Worm (Caenorhabditis elegans) whole organism, late embryonic: ENCODE data around the gene Y57G7A.2.

Source experiments
- K02D7.2 ChIP-seq: sonication (generic microtip); optimal IDR thresholded peaks from 2 replicates; lab custom pipeline; 2017; ENCODE audit warnings: mild to moderate bottlenecking, missing genetic modification characterization, missing compliant biosample characterization
- ahr-1 ChIP-seq: sonication (generic microtip); optimal IDR thresholded peaks from 2 replicates; lab custom pipeline; 2016; ENCODE audit warnings: missing genetic modification characterization, missing compliant biosample characterization
- ama-1 ChIP-seq: fragments of 150-350 bp; optimal IDR thresholded peaks from 2 replicates; lab custom pipeline; 2014
- ceh-14 ChIP-seq: sonication (generic microtip); optimal IDR thresholded peaks from 2 replicates; lab custom pipeline; 2016; ENCODE audit warnings: missing genotype, missing genetic modification characterization, missing compliant biosample characterization
- ceh-2 ChIP-seq: sonication (generic microtip); optimal IDR thresholded peaks from 2 replicates; lab custom pipeline; 2016; ENCODE audit warnings: missing genotype, missing genetic modification characterization, missing compliant biosample characterization
- ceh-22 ChIP-seq: sonication (generic microtip); optimal IDR thresholded peaks from 2 replicates; lab custom pipeline; 2017; ENCODE audit warnings: missing biosample characterization, missing genetic modification characterization
- ceh-24 ChIP-seq: sonication (generic microtip); optimal IDR thresholded peaks from 2 replicates; lab custom pipeline; 2016; ENCODE audit warnings: mild to moderate bottlenecking, missing genetic modification characterization, missing compliant biosample characterization
- ceh-45 ChIP-seq: fragments of 200-800 bp; sonication (Bioruptor generic); IDR thresholded peaks from 2 replicates; pipeline ENCODE4 v1.3.6; 2022; ENCODE audit warnings: missing genetic modification reagents, missing genetic modification characterization, missing compliant biosample characterization
- che-1 ChIP-seq: sonication (generic microtip); optimal IDR thresholded peaks from 2 replicates; lab custom pipeline; 2016; ENCODE audit warnings: mild to moderate bottlenecking, missing genetic modification characterization, missing compliant biosample characterization
- dmd-4 ChIP-seq: sonication (generic microtip); optimal IDR thresholded peaks from 2 replicates; lab custom pipeline; 2016; ENCODE audit warnings: borderline replicate concordance, missing genetic modification characterization, missing compliant biosample characterization
- dve-1 ChIP-seq: sonication (generic microtip); optimal IDR thresholded peaks from 2 replicates; lab custom pipeline; 2017; ENCODE audit warnings: antibody characterized with exemption, mild to moderate bottlenecking, missing genetic modification characterization, missing compliant biosample characterization
- elt-4 ChIP-seq: sonication (generic microtip); optimal IDR thresholded peaks from 2 replicates; lab custom pipeline; 2016; ENCODE audit warnings: missing genetic modification characterization, missing compliant biosample characterization
- eyg-1 ChIP-seq: sonication (generic microtip); optimal IDR thresholded peaks from 2 replicates; lab custom pipeline; 2016; ENCODE audit warnings: missing genotype, missing genetic modification characterization, missing compliant biosample characterization
- fax-1 ChIP-seq: sonication (generic microtip); optimal IDR thresholded peaks from 2 replicates; lab custom pipeline; 2016; ENCODE audit warnings: missing genotype, missing genetic modification characterization, missing compliant biosample characterization
- fkh-10 ChIP-seq: fragments of 150-350 bp; optimal IDR thresholded peaks from 2 replicates; lab custom pipeline; 2014; ENCODE audit warnings: missing biosample characterization, missing genetic modification reagents, missing genetic modification characterization
- fkh-6 ChIP-seq: sonication (generic microtip); optimal IDR thresholded peaks from 2 replicates; lab custom pipeline; 2016; ENCODE audit warnings: missing genetic modification characterization, missing compliant biosample characterization
- hlh-15 ChIP-seq: sonication (generic microtip); optimal IDR thresholded peaks from 2 replicates; lab custom pipeline; 2016; ENCODE audit warnings: missing genetic modification characterization, missing compliant biosample characterization
- hlh-30 ChIP-seq: sonication (generic microtip); optimal IDR thresholded peaks from 2 replicates; lab custom pipeline; 2017; ENCODE audit warnings: antibody characterized with exemption, missing genetic modification characterization, missing compliant biosample characterization; ENCODE audit not compliant: insufficient read depth
- lim-6 ChIP-seq: sonication (generic microtip); optimal IDR thresholded peaks from 2 replicates; lab custom pipeline; 2016; ENCODE audit warnings: missing genetic modification characterization, missing compliant biosample characterization
- lin-11 ChIP-seq: fragments of 200-800 bp; sonication (Bioruptor generic); optimal IDR thresholded peaks from 2 replicates; lab custom pipeline; 2018; ENCODE audit warnings: mild to moderate bottlenecking, missing genetic modification characterization, missing compliant biosample characterization
- mec-3 ChIP-seq: sonication (generic microtip); optimal IDR thresholded peaks from 2 replicates; lab custom pipeline; 2016; ENCODE audit warnings: borderline replicate concordance, missing genetic modification characterization, missing compliant biosample characterization
- odd-2 ChIP-seq: sonication (generic microtip); optimal IDR thresholded peaks from 2 replicates; lab custom pipeline; 2017; ENCODE audit warnings: antibody characterized with exemption, mild to moderate bottlenecking, missing genetic modification characterization, missing compliant biosample characterization
- pat-9 ChIP-seq: fragments of 200-800 bp; sonication (Bioruptor generic); optimal IDR thresholded peaks from 2 replicates; lab custom pipeline; 2018; ENCODE audit warnings: mild to moderate bottlenecking, missing genetic modification characterization, moderate library complexity, missing compliant biosample characterization
- pha-4 ChIP-seq: fragments of 150-350 bp; optimal IDR thresholded peaks from 2 replicates; lab custom pipeline; 2018; ENCODE audit warnings: missing biosample characterization, missing genetic modification reagents, missing genetic modification characterization
- pqm-1 ChIP-seq: sonication (generic microtip); optimal IDR thresholded peaks from 2 replicates; lab custom pipeline; 2016; ENCODE audit warnings: missing genetic modification characterization, missing compliant biosample characterization
- rnt-1 ChIP-seq: sonication (generic microtip); optimal IDR thresholded peaks from 2 replicates; lab custom pipeline; 2016; ENCODE audit warnings: missing genetic modification characterization, missing compliant biosample characterization
- sdc-2 ChIP-seq: sonication (generic microtip); optimal IDR thresholded peaks from 2 replicates; lab custom pipeline; 2016; ENCODE audit warnings: missing genotype, missing genetic modification characterization, missing compliant biosample characterization
- sox-2 ChIP-seq: fragments of 200-800 bp; sonication (Bioruptor generic); IDR thresholded peaks from 2 replicates; pipeline ENCODE4 v1.3.6; 2022; ENCODE audit warnings: missing genetic modification reagents, missing genetic modification characterization, missing compliant biosample characterization
- sox-4 ChIP-seq: sonication (generic microtip); optimal IDR thresholded peaks from 2 replicates; lab custom pipeline; 2017; ENCODE audit warnings: mild to moderate bottlenecking, missing genetic modification characterization, inconsistent platforms, missing compliant biosample characterization
- syd-9 ChIP-seq: sonication (generic microtip); optimal IDR thresholded peaks from 2 replicates; lab custom pipeline; 2016; ENCODE audit warnings: mild to moderate bottlenecking, missing genetic modification characterization, moderate library complexity, missing compliant biosample characterization
- tbx-2 ChIP-seq: sonication (generic microtip); optimal IDR thresholded peaks from 2 replicates; lab custom pipeline; 2016; ENCODE audit warnings: missing genetic modification characterization, missing compliant biosample characterization
- tbx-7 ChIP-seq: sonication (generic microtip); optimal IDR thresholded peaks from 2 replicates; lab custom pipeline; 2016; ENCODE audit warnings: missing genotype, missing genetic modification characterization, missing compliant biosample characterization
- ttx-3 ChIP-seq: sonication (generic microtip); optimal IDR thresholded peaks from 2 replicates; lab custom pipeline; 2016; ENCODE audit warnings: missing genetic modification reagents, missing genetic modification characterization, missing compliant biosample characterization
- unc-42 ChIP-seq: sonication (generic microtip); optimal IDR thresholded peaks from 2 replicates; lab custom pipeline; 2016; ENCODE audit warnings: missing genotype, missing genetic modification characterization, missing compliant biosample characterization
- unc-86 ChIP-seq: sonication (generic microtip); optimal IDR thresholded peaks from 2 replicates; lab custom pipeline; 2016; ENCODE audit warnings: missing genetic modification characterization, missing compliant biosample characterization

Y57G7A.2 gene

DNA sequence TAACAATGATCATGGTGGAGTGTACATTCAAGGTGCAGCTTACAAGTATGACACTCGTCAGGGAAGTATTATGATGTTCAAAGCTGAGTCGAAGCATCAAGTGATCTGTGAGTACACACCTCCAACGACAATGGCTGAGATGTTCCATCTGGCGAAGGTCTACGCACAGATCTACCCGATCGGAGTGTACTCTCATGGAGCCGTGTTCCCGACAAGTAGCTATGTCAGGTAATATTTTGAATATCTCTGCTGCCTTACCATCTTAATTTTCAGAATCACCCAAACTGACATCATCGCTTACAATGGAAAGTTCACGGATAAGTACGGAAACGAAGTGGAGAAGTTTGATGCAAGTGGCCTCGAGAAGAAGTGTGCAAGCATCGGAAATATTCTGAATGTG is 39.1 kb upstream of the Y57G7A.2 start:
- no peak for TF ChIP-seq syd-9 (tag; lab: Kevin White, UChicago)
- TF ChIP-seq tbx-7 (tag; lab: Kevin White, UChicago) = no peak
- no peak for TF ChIP-seq hlh-30 (tag; lab: Kevin White, UChicago)
- TF ChIP-seq hlh-15 (tag; lab: Kevin White, UChicago) = no peak
- no peak for TF ChIP-seq ceh-22
- TF ChIP-seq pha-4 (tag; lab: Kevin White, UChicago) = no peak
- no peak for TF ChIP-seq ttx-3 (tag; lab: Kevin White, UChicago)
- TF ChIP-seq ahr-1 (tag; lab: Kevin White, UChicago) = no peak
- no peak for TF ChIP-seq ama-1
- no peak for TF ChIP-seq rnt-1 (tag; lab: Kevin White, UChicago)
- no peak for TF ChIP-seq lim-6 (tag; lab: Kevin White, UChicago)
- no peak for TF ChIP-seq ceh-2 (tag; lab: Kevin White, UChicago)
- TF ChIP-seq che-1 (tag; lab: Kevin White, UChicago) = no peak
- no peak for TF ChIP-seq tbx-2 (tag; lab: Kevin White, UChicago)
- TF ChIP-seq ceh-14 (tag; lab: Kevin White, UChicago) = no peak
- no peak for TF ChIP-seq sox-4
- no peak for TF ChIP-seq fkh-10 (GFP tag; lab: Kevin White, UChicago)
- no peak for TF ChIP-seq unc-86

DNA sequence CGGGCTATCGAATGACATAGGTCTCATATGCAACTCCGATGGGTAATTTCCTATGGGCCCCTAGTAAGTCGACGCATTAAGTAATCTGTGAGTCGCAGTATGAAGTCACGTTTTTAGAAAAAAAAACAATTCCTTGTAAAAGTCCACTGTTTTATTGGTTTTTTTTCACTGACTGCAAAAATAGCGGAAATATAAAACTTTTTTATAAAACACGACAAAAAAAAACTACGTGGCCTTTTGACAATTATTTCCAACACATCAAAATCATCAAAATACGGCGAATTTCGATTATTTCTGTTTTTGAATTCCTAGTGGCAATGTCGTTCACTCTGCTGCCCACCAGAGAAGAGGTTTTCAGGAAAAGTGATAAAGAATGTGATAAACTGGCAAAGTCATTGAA is 37.2 kb upstream of the Y57G7A.2 start, which contains the start of gene clpr-2:
Gene clpr-2, plus strand, starts transcription at position 301 of the 400 bp plus-strand sequence.
- TF ChIP-seq dve-1 = no peak
- TF ChIP-seq pqm-1 (tag; lab: Kevin White, UChicago) = no peak
- no peak for TF ChIP-seq odd-2 (tag; lab: Kevin White, UChicago)
- TF ChIP-seq sox-2 (GFP tag; lab: Robert Waterston, UW) = no peak
- TF ChIP-seq K02D7.2 (tag; lab: Kevin White, UChicago) = no peak
- no peak for TF ChIP-seq ceh-14 (tag; lab: Kevin White, UChicago)
- no peak for TF ChIP-seq fax-1 (tag; lab: Kevin White, UChicago)

DNA sequence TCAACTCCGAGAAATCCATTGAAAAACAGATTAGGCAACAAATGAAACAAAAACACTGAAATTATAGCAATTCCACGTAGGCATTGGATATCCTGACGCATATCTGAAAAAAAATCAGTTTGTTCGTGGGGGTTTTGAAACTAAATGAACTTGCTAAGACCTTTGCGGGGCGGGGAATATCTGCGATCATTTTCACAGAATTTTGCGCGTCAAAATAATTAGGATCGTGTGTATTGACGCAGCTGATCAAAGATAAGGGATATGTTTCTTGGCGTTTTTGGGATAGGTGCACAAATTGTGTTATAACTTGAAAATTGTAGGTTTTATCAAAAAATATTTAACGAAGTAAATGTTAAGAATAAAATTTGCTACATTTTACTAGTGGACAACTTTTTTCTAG is 29.1 kb upstream of the Y57G7A.2 start, which contains the start of gene oac-30:
Gene oac-30, minus strand, starts transcription at position 101 of the 400 bp plus-strand sequence.
- TF ChIP-seq tbx-7 (tag; lab: Kevin White, UChicago) = no peak
- TF ChIP-seq ceh-22 = no peak
- TF ChIP-seq unc-42 (tag; lab: Kevin White, UChicago) = no peak
- TF ChIP-seq eyg-1 = no peak
- no peak for TF ChIP-seq ceh-2 (tag; lab: Kevin White, UChicago)
- no peak for TF ChIP-seq sdc-2 (tag; lab: Kevin White, UChicago)
- TF ChIP-seq ceh-14 (tag; lab: Kevin White, UChicago) = no peak
- TF ChIP-seq hlh-30 (tag; lab: Kevin White, UChicago) = no peak
- TF ChIP-seq ceh-45 = no peak
- TF ChIP-seq dve-1 = no peak
- TF ChIP-seq, all 69 proteins: peak for 0

DNA sequence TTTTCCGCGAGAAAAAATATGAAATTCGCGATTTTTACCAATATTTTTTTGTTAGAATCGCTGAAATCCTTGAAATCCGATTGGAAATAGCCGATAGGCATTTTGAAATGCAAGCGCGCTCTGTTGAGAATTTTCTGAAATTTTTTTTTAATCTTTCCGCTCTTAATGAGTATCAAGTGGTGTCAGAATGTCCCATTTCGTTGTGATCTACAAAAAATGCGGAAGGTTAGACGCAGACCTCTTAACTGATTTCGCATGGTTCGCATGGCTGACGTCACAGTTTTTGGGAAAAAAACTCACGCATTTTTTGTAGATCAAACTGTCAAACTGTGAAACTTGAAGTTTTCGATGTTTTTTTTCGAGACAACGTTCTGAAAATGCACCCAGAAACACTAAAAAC is 24.1 kb upstream of the Y57G7A.2 start, which contains the start of gene srw-66:
Gene srw-66, minus strand, starts transcription at position 101 of the 400 bp plus-strand sequence.
- no peak for TF ChIP-seq ceh-14 (tag; lab: Kevin White, UChicago)
- no peak for TF ChIP-seq elt-4
- TF ChIP-seq dmd-4 (tag; lab: Kevin White, UChicago) = no peak
- TF ChIP-seq ama-1 = no peak
- TF ChIP-seq lin-11 (tag; lab: Kevin White, UChicago) = no peak
- TF ChIP-seq sdc-2 (tag; lab: Kevin White, UChicago) = no peak
- no peak for TF ChIP-seq mec-3 (tag; lab: Kevin White, UChicago)

DNA sequence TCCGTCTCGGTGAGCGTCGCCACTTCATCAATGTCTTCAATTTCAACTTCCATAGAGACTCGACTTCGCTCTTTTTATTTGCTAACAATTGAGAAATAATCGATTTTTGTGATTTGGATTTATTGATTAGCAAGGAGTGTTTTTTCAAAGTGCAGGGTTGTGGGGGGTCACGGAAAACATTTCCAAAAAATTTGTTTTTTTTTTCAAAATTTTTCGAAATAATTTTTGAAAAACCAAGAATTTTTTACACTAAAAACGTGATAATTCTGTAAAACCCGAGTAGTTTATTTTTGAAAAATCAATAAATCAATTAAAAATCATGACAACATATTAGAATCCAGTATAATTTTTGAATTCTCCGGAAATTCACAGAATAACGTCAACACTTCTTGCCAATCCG is 20.4 kb upstream of the Y57G7A.2 start, which contains the start of gene Y57G7A.5:
Gene Y57G7A.5, minus strand, starts transcription at position 101 of the 400 bp plus-strand sequence.
- TF ChIP-seq fkh-6 (no peak), ama-1 (no peak), tbx-7 (tag; lab: Kevin White, UChicago) (no peak), eyg-1 (no peak), ceh-24 (tag; lab: Kevin White, UChicago) (no peak), ceh-2 (tag; lab: Kevin White, UChicago) (no peak), odd-2 (tag; lab: Kevin White, UChicago) (no peak), pat-9 (tag; lab: Kevin White, UChicago) (no peak)
